Worm (Caenorhabditis elegans): ENCODE measurements around the gene T22C8.1.
A peak's percentile ranks its signal among the peaks of the same experiment; 100 is the strongest.

Gene T22C8.1

DNA sequence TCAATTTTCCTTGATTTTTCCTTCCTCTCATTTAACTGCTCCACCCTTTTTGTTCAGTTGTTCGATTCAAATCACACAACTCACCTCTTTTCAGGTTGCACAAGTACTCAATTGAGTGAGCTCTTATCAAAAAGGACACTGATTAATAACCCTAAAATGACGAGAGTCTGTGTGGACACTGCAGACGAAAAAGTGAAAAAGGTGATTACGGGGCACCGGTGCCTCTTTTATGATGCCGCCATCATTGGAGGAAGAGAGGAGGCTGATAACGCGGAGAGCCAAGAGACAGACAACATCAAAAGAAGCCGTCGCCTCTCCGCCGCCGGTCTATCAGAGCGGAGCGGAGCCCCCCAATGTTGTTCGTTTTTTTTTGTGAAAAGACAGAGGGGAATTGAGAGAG, 12.6 kb downstream of the T22C8.1 start, which contains the start of gene sptf-2:
Gene sptf-2 (plus strand): TSS at position 297 of the 400 bp plus-strand sequence.
- TF ChIP-seq ceh-16 (tag; optimal IDR thresholded peaks at IDR 0.05): no peak
- TF ChIP-seq nfya-1 (tag; optimal IDR thresholded peaks at IDR 0.05; ENCODE audit: insufficient read depth): peak; percentile 16
- TF ChIP-seq zag-1 (tag; optimal IDR thresholded peaks at IDR 0.05): no peak
- TF ChIP-seq ceh-28 (tag; optimal IDR thresholded peaks at IDR 0.05): no peak
- TF ChIP-seq elt-1 (tag; optimal IDR thresholded peaks at IDR 0.05): no peak
- peak; percentile 98 for TF ChIP-seq elt-2 (tag; optimal IDR thresholded peaks at IDR 0.05)
- no peak for TF ChIP-seq nhr-77 (tag; optimal IDR thresholded peaks at IDR 0.05)
- TF ChIP-seq pqm-1 (tag; optimal IDR thresholded peaks at IDR 0.05): peak; percentile 88
- TF ChIP-seq mml-1 (tag; optimal IDR thresholded peaks at IDR 0.05): no peak
- peak; percentile 75 for TF ChIP-seq jun-1 (tag; optimal IDR thresholded peaks at IDR 0.05)
- no peak for TF ChIP-seq ztf-11 (tag; optimal IDR thresholded peaks at IDR 0.05)
- TF ChIP-seq hmg-11 (tag; optimal IDR thresholded peaks at IDR 0.05): no peak
- TF ChIP-seq fos-1 (tag; optimal IDR thresholded peaks at IDR 0.05): no peak
- peak; percentile 17 for TF ChIP-seq skn-1 (tag; optimal IDR thresholded peaks at IDR 0.05)
- no peak for TF ChIP-seq nhr-237 (tag; optimal IDR thresholded peaks at IDR 0.05)
- peak; percentile 34 for TF ChIP-seq pha-4 (tag; optimal IDR thresholded peaks at IDR 0.05)

DNA sequence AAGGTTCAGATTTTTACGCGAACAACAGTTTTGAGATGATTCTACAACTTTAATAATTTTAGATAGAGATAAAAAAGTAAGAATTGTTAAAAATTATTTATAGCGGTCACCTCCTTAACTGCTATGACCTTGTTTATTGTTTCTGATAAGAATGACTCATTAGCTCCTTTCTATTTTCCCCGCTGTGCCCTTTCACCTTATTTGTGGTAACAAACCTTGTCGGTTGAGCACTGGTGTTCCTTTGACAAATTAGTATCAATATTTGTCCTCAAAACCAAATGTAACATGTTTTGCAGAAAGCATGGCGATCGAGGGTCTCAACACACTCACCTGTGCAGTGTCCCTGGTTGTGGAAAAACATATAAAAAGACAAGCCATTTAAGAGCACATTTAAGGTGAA, 14.0 kb downstream of the T22C8.1 start:
- TF ChIP-seq ceh-82 (tag; optimal IDR thresholded peaks at IDR 0.05) (no peak), nhr-25 (tag; optimal IDR thresholded peaks at IDR 0.05) (no peak), pha-4 (tag; optimal IDR thresholded peaks at IDR 0.05) (peak; percentile 48), lin-15B (tag; optimal IDR thresholded peaks at IDR 0.05) (no peak), nhr-28 (tag; optimal IDR thresholded peaks at IDR 0.05) (no peak)

DNA sequence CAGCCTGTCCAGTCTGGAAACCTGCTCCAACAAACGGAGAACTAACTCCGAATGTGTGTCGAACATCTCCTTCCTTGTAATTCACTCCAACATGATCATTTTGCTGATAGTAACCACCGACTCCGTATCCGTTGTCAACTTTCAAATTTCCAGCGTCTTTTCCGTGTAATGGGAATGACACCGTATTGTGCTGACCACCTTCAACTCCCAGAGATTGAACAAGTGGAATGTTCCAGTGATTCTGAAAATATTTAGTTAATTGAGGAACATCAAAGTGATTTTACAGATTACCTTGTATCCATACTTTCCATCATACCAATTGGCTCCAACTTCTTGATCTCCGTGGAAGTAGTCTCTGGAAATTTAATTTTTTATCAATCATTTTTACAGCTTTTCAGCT, 15.3 kb downstream of the T22C8.1 start:
- TF ChIP-seq egl-5 (tag; optimal IDR thresholded peaks at IDR 0.05) (no peak), nhr-77 (tag; optimal IDR thresholded peaks at IDR 0.05) (no peak), ceh-16 (tag; optimal IDR thresholded peaks at IDR 0.05) (no peak), nhr-67 (tag; optimal IDR thresholded peaks at IDR 0.05) (no peak), hmg-11 (tag; optimal IDR thresholded peaks at IDR 0.05) (no peak), fkh-10 (GFP tag; optimal IDR thresholded peaks at IDR 0.05) (no peak), nhr-12 (tag; optimal IDR thresholded peaks at IDR 0.05) (no peak), tbx-2 (tag; optimal IDR thresholded peaks at IDR 0.05) (no peak), mdl-1 (tag; optimal IDR thresholded peaks at IDR 0.05) (no peak), eor-1 (tag; optimal IDR thresholded peaks at IDR 0.05) (no peak)

DNA sequence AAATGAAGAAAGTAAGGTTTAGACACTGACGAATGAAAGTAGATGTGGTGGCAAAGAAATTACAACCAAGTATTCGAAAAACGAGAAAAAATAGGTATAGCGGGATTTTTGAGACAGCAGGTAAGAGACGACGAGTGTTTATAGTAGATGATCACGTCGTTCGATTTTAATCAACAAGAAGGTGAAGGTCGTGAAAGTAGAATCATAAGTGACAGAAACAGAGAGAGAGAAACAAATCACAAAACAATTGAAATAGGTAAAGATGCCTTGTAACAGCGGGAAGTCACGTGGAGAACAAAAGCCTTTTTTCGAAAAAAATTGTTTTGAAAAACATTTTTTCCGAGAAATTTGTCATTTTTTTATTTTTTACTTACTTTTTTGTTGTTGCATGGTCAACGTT, 17.5 kb downstream of the T22C8.1 start, which contains the start of gene T22C8.6:
Gene T22C8.6 (minus strand): TSS at position 194 of the 400 bp plus-strand sequence.
- TF ChIP-seq nhr-25 (tag; optimal IDR thresholded peaks at IDR 0.05): peak; percentile 33
- peak; percentile 19 for TF ChIP-seq nhr-23 (tag; optimal IDR thresholded peaks at IDR 0.05)
- no peak for TF ChIP-seq fkh-10 (GFP tag; optimal IDR thresholded peaks at IDR 0.05)

DNA sequence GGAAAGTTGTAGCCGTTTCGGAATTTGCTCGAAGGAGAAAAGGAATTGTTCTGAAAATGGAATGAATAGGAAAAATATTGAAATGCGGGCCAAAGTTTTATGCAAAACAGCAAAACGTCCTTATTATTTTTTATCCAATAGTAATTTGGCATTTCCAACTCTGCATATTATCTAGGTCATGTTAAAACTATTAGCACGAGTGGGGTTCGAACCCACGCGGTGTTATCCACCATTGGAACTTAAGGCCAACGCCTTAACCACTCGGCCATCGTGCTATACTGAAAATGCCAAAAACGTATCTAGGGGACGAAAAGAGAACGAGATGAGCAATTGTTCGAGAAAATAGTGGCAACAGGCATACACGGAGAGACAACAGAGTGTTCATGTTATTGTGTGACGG, 19.2 kb downstream of the T22C8.1 start:
- TF ChIP-seq zag-1 (tag; optimal IDR thresholded peaks at IDR 0.05) (no peak), elt-1 (tag; optimal IDR thresholded peaks at IDR 0.05) (no peak), nhr-25 (tag; optimal IDR thresholded peaks at IDR 0.05) (no peak), nhr-76 (tag; optimal IDR thresholded peaks at IDR 0.05) (no peak)

DNA sequence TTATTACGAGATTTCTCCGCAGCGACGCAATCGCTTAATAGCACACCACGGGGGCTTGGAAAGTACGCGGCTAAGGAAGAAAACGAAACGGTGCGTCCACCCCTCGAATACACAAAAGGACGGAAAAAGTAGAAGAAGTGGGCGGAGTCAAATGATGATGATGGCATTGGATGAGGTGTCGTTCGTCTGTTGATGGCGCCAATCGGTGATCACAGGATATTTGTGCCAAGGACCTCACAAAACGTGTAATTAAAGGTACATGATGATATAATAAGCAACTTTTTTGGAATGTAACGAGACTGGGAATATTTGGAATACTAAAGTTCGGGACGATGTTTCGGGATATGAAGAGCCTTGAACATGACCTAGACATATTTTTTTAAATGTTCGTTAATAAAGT, 21.8 kb downstream of the T22C8.1 start, which contains the start of gene cutl-12:
Gene cutl-12 (minus strand): TSS at position 101 of the 400 bp plus-strand sequence.
- TF ChIP-seq nhr-23 (tag; optimal IDR thresholded peaks at IDR 0.05): no peak
- TF ChIP-seq ceh-28 (tag; optimal IDR thresholded peaks at IDR 0.05): no peak
- no peak for TF ChIP-seq eor-1 (tag; optimal IDR thresholded peaks at IDR 0.05)
- no peak for TF ChIP-seq ceh-16 (tag; optimal IDR thresholded peaks at IDR 0.05)
- TF ChIP-seq elt-3 (tag; optimal IDR thresholded peaks at IDR 0.05): no peak
- TF ChIP-seq skn-1 (tag; optimal IDR thresholded peaks at IDR 0.05): no peak
- TF ChIP-seq nhr-11 (tag; optimal IDR thresholded peaks at IDR 0.05): no peak
- TF ChIP-seq egl-27 (tag; optimal IDR thresholded peaks at IDR 0.05): no peak
- no peak for TF ChIP-seq tbx-2 (tag; optimal IDR thresholded peaks at IDR 0.05)
- TF ChIP-seq lsy-12 (tag; optimal IDR thresholded peaks at IDR 0.05): no peak
- TF ChIP-seq fkh-2 (tag; optimal IDR thresholded peaks at IDR 0.05): no peak
- TF ChIP-seq ceh-82 (tag; optimal IDR thresholded peaks at IDR 0.05): no peak
- no peak for TF ChIP-seq nhr-25 (tag; optimal IDR thresholded peaks at IDR 0.05)
- TF ChIP-seq pha-4 (tag; optimal IDR thresholded peaks at IDR 0.05): no peak
- TF ChIP-seq fos-1 (tag; optimal IDR thresholded peaks at IDR 0.05): no peak

All from whole organism, L3 larva.